Worm (Caenorhabditis elegans) whole organism, early embryonic: ENCODE measurements around the gene F08A7.1.

Experiments used
- ama-1 ChIP-seq: fragments of 150-350 bp; optimal IDR thresholded peaks from 2 replicates; lab custom pipeline; 2014
- ceh-13 ChIP-seq: fragments of 200-800 bp; sonication (Bioruptor generic); optimal IDR thresholded peaks from 2 replicates; lab custom pipeline; 2018; ENCODE audit warnings: mild to moderate bottlenecking, missing genetic modification characterization, missing compliant biosample characterization
- ceh-36 ChIP-seq: sonication (generic microtip); optimal IDR thresholded peaks from 2 replicates; lab custom pipeline; 2016; ENCODE audit warnings: missing genetic modification characterization, inconsistent platforms, missing compliant biosample characterization
- ets-7 ChIP-seq: sonication (generic microtip); optimal IDR thresholded peaks from 2 replicates; lab custom pipeline; 2016; ENCODE audit warnings: missing genotype, missing genetic modification characterization, missing compliant biosample characterization
- hmg-4 ChIP-seq: fragments of 200-800 bp; sonication (Bioruptor generic); optimal IDR thresholded peaks from 2 replicates; lab custom pipeline; 2018; ENCODE audit warnings: mild to moderate bottlenecking, missing genetic modification characterization, missing compliant biosample characterization
- hnd-1 ChIP-seq: sonication (generic microtip); optimal IDR thresholded peaks from 2 replicates; lab custom pipeline; 2016; ENCODE audit warnings: missing genetic modification characterization, missing compliant biosample characterization
- tbx-37 ChIP-seq: fragments of 200-800 bp; sonication (Bioruptor generic); conservative IDR thresholded peaks from 2 replicates; pipeline ENCODE4 v1.3.6; 2022; ENCODE audit warnings: missing genetic modification reagents, missing genetic modification characterization, missing compliant biosample characterization
- tra-4 ChIP-seq: sonication (generic microtip); optimal IDR thresholded peaks from 2 replicates; lab custom pipeline; 2017; ENCODE audit warnings: missing genetic modification characterization, missing compliant biosample characterization

DNA sequence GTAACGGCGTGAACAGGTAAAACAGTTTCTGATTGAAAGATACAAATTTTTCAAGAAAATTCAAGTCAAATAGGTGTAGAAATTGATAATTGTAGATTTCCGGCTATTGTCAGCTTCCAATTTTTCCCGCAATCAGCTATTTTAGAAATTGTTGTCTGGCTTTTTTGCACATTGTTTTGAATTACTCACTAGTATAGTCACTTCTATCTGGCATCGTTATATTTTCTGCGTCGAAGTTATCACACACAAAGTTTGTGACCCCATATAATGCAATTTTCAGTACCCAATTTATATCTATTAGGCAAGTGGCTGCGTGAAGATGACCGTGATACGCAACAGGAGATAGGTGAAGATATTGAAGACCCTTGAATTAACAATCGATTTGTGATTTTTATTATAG lies 5.2 kb upstream of the F08A7.1 start:
- TF ChIP-seq ama-1 (no peak), tbx-37 (GFP tag; lab: Robert Waterston, UW) (no peak), ceh-13 (no peak), tra-4 (no peak), ceh-36 (tag; lab: Kevin White, UChicago) (no peak), hnd-1 (tag; lab: Kevin White, UChicago) (no peak), hmg-4 (GFP tag; lab: Kevin White, UChicago) (no peak), ets-7 (tag; lab: Kevin White, UChicago) (no peak)
